Worm (Caenorhabditis elegans) whole organism, L2 larva: Measurements from ENCODE around the gene ilys-2.

Experiments used
- C34F6.9 ChIP-seq: fragments of 150-350 bp; optimal IDR thresholded peaks from 2 replicates; lab custom pipeline; 2014; ENCODE audit warnings: missing biosample characterization, missing genetic modification characterization
- F13H6.1 ChIP-seq: sonication (generic microtip); optimal IDR thresholded peaks from 2 replicates; lab custom pipeline; 2016; ENCODE audit warnings: missing genetic modification characterization, missing compliant biosample characterization
- R02D3.7 ChIP-seq: fragments of 150-350 bp; optimal IDR thresholded peaks from 2 replicates; lab custom pipeline; 2014; ENCODE audit warnings: missing biosample characterization, missing genetic modification characterization
- Y55F3AM.14 ChIP-seq: fragments of 200-800 bp; sonication (Bioruptor generic); optimal IDR thresholded peaks from 2 replicates; lab custom pipeline; 2018; ENCODE audit warnings: mild to moderate bottlenecking, missing genetic modification characterization, missing compliant biosample characterization
- alr-1 ChIP-seq: fragments of 150-350 bp; optimal IDR thresholded peaks from 2 replicates; lab custom pipeline; 2014; ENCODE audit warnings: missing biosample characterization, missing genetic modification characterization
- aly-2 ChIP-seq: fragments of 150-350 bp; optimal IDR thresholded peaks from 2 replicates; lab custom pipeline; 2014; ENCODE audit warnings: missing biosample characterization, missing genetic modification characterization
- crh-2 ChIP-seq: sonication (generic microtip); optimal IDR thresholded peaks from 2 replicates; lab custom pipeline; 2017; ENCODE audit warnings: missing biosample characterization, missing genetic modification characterization
- egl-27 ChIP-seq: sonication (generic microtip); optimal IDR thresholded peaks from 3 replicates; lab custom pipeline; 2017; ENCODE audit warnings: missing biosample characterization, missing genetic modification reagents, missing genetic modification characterization
- elt-1 ChIP-seq: fragments of 150-350 bp; optimal IDR thresholded peaks from 2 replicates; lab custom pipeline; 2014; ENCODE audit warnings: missing biosample characterization, missing genetic modification characterization
- elt-3 ChIP-seq: sonication (generic microtip); optimal IDR thresholded peaks from 2 replicates; lab custom pipeline; 2017; ENCODE audit warnings: missing biosample characterization, missing genetic modification characterization
- fos-1 ChIP-seq: fragments of 150-350 bp; optimal IDR thresholded peaks from 2 replicates; lab custom pipeline; 2014; ENCODE audit warnings: missing biosample characterization, missing genetic modification characterization
- lin-11 ChIP-seq: fragments of 150-350 bp; sonication (generic microtip); optimal IDR thresholded peaks from 2 replicates; lab custom pipeline; 2014; ENCODE audit warnings: missing biosample characterization, missing genetic modification characterization, inconsistent platforms, mixed read lengths
- lin-13 ChIP-seq: fragments of 150-350 bp; optimal IDR thresholded peaks from 2 replicates; lab custom pipeline; 2014; ENCODE audit warnings: missing biosample characterization, missing genetic modification reagents, missing genetic modification characterization
- lin-39 ChIP-seq: fragments of 150-350 bp; optimal IDR thresholded peaks from 2 replicates; lab custom pipeline; 2014; ENCODE audit warnings: missing biosample characterization, missing genetic modification reagents, missing genetic modification characterization
- lsy-2 ChIP-seq, 2 experiments: fragments of 150-350 bp in 1 of 2; sonication (generic microtip) in 1 of 2; optimal IDR thresholded peaks; 2 replicates each; lab custom pipeline; 2014 to 2017; ENCODE audit warnings: missing biosample characterization in 2 of 2, missing genetic modification characterization in 2 of 2
- mdl-1 ChIP-seq, 2 experiments: fragments of 150-350 bp in 1 of 2; sonication (generic microtip) in 1 of 2; optimal IDR thresholded peaks; 2 replicates each; lab custom pipeline; 2017; ENCODE audit warnings: missing biosample characterization in 2 of 2, missing genetic modification characterization in 2 of 2
- nhr-10 ChIP-seq: sonication (generic microtip); optimal IDR thresholded peaks from 2 replicates; lab custom pipeline; 2017; ENCODE audit warnings: missing biosample characterization, missing genetic modification characterization
- nhr-11 ChIP-seq: fragments of 150-350 bp; optimal IDR thresholded peaks from 2 replicates; lab custom pipeline; 2014; ENCODE audit warnings: missing biosample characterization, missing genetic modification characterization
- nhr-12 ChIP-seq: fragments of 150-350 bp; optimal IDR thresholded peaks from 2 replicates; lab custom pipeline; 2014; ENCODE audit warnings: missing biosample characterization, missing genetic modification characterization
- nhr-21 ChIP-seq: fragments of 150-350 bp; optimal IDR thresholded peaks from 2 replicates; lab custom pipeline; 2014; ENCODE audit warnings: missing biosample characterization, missing genetic modification characterization
- nhr-237 ChIP-seq: fragments of 150-350 bp; optimal IDR thresholded peaks from 2 replicates; lab custom pipeline; 2014; ENCODE audit warnings: missing biosample characterization, missing genetic modification characterization
- nhr-25 ChIP-seq: fragments of 150-350 bp; sonication (generic microtip); optimal IDR thresholded peaks from 3 replicates; lab custom pipeline; 2014; ENCODE audit warnings: missing biosample characterization, missing genetic modification characterization
- nhr-6 ChIP-seq: fragments of 150-350 bp; optimal IDR thresholded peaks from 2 replicates; lab custom pipeline; 2014; ENCODE audit warnings: missing biosample characterization, missing genetic modification characterization
- nhr-77 ChIP-seq: fragments of 150-350 bp; optimal IDR thresholded peaks from 2 replicates; lab custom pipeline; 2014; ENCODE audit warnings: missing biosample characterization, missing genetic modification characterization
- peb-1 ChIP-seq: fragments of 150-350 bp; optimal IDR thresholded peaks from 2 replicates; lab custom pipeline; 2014; ENCODE audit warnings: missing biosample characterization, missing genetic modification characterization
- sem-4 ChIP-seq: fragments of 150-350 bp; optimal IDR thresholded peaks from 2 replicates; lab custom pipeline; 2014; ENCODE audit warnings: missing biosample characterization, missing genetic modification reagents, missing genetic modification characterization
- sma-3 ChIP-seq: sonication (generic microtip); optimal IDR thresholded peaks from 2 replicates; lab custom pipeline; 2016; ENCODE audit warnings: missing genetic modification reagents, missing genetic modification characterization, missing compliant biosample characterization
- sma-9 ChIP-seq, 2 experiments: fragments of 150-350 bp in 1 of 2; sonication (generic microtip) in 1 of 2; optimal IDR thresholded peaks; 2 replicates each; lab custom pipeline; 2014 to 2016; ENCODE audit warnings: missing genetic modification characterization in 2 of 2, mild to moderate bottlenecking in 1 of 2, missing biosample characterization in 1 of 2, missing compliant biosample characterization in 1 of 2, missing genetic modification reagents in 1 of 2, moderate library complexity in 1 of 2
- snpc-4 ChIP-seq: fragments of 150-350 bp; optimal IDR thresholded peaks from 2 replicates; lab custom pipeline; 2014; ENCODE audit warnings: missing biosample characterization, missing genetic modification characterization
- unc-55 ChIP-seq: fragments of 150-350 bp; sonication (generic microtip); optimal IDR thresholded peaks from 3 replicates; lab custom pipeline; 2014; ENCODE audit warnings: missing biosample characterization, missing genetic modification reagents, missing genetic modification characterization
- unc-62 ChIP-seq: fragments of 150-350 bp; optimal IDR thresholded peaks from 2 replicates; lab custom pipeline; 2014; ENCODE audit warnings: missing biosample characterization, missing genetic modification reagents, missing genetic modification characterization
- ztf-1 ChIP-seq: fragments of 200-800 bp; sonication (Bioruptor generic); conservative IDR thresholded peaks from 2 replicates; pipeline ENCODE4 v1.3.6; 2022; ENCODE audit warnings: missing genetic modification characterization, missing compliant biosample characterization
- ztf-11 ChIP-seq: sonication (generic microtip); optimal IDR thresholded peaks from 2 replicates; lab custom pipeline; 2017; ENCODE audit warnings: missing biosample characterization, missing genetic modification characterization
- ztf-4 ChIP-seq: fragments of 150-350 bp; optimal IDR thresholded peaks from 2 replicates; lab custom pipeline; 2014; ENCODE audit warnings: missing biosample characterization, missing genetic modification characterization

The ilys-2 gene

DNA sequence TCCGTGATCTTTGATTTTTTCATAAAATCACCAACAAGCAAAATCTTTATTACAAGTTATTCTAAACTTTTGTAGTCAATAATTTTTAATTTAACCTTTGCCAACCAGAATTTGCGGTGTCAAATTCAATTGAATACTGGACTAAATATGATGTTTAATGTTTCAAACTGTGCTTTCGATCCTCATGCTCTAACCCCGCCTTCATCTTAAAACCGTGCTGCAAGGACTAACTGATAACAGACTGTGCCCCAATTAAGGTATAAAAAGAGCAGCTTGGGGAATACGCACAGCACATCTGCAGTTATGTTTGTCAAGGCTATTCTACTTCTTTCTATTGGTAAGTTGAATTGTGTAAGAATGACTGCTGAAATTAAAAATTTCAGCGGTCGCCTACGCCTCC, at the start of gene ilys-2:
Gene ilys-2, plus strand, starts transcription at position 301 of the 400 bp plus-strand sequence.
- TF ChIP-seq sem-4 (tag; lab: Kevin White, UChicago) = no peak
- no peak for TF ChIP-seq nhr-77
- no peak for TF ChIP-seq egl-27
- TF ChIP-seq, all 48 proteins: peak for 0

DNA sequence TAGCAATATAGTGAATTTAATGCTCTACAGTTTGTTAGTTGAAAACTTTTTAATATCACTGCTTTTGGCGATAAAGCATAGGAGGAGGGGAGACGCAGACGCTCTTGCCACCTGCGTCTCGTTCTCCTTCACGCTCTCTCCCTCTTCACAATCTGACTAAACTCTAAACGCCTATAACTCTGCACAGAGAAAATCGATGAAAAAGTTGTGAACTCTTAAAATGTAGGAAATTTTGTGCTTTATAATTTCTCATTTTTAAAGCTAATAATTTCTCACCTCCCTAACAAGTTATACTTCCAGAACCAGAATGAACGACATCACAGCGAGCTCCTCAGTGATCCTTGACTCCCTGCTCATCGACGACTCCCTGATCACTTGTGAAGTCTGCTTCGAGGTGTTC, 34.8 kb upstream of the ilys-2 start, which contains the start of gene C45G7.4:
Gene C45G7.4, plus strand, starts transcription at position 301 of the 400 bp plus-strand sequence.
- TF ChIP-seq nhr-25 (tag; lab: Kevin White, UChicago) = no peak
- no peak for TF ChIP-seq nhr-12
- TF ChIP-seq lin-11 (tag; lab: Kevin White, UChicago) = no peak

DNA sequence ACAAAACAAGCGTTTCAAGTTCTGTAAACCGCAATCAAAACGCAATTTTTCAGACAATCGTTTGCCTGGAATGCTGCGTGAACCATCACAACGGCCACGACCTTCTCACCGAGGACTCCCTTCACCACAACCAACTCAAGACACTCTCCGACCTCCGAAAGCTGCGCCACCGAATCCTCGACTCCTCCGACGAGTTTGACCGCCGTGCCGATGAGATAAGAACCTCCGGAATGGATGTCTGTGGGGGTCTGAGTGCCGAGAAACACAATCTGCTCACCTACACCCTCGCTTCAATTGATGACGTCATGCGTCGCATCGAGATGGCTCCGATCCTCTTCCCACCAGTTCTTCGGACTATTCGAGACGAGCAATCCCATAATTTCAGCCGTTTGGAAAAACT, 33.1 kb upstream of the ilys-2 start:
- TF ChIP-seq peb-1 (tag; lab: Kevin White, UChicago) (no peak), lin-13 (no peak), R02D3.7 (tag; lab: Kevin White, UChicago) (no peak)

DNA sequence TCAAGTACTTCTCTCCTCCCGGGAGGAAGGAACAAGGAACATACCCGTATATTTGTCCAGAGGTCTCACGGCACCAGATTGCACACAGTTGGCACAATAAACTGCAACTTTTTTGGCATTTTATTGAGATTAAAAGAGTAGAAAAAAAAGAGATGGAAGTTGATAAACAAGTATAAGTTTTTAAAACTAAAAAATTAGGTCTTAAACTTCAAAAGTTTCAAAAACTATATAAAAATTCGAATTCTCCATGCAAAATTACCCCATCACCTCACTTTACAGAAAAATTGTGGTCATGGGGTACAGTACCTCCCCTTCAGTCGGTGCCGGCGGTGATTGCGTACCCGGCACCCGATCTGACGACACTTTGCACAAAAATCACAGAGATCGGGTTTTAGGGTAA, 16.2 kb upstream of the ilys-2 start, which contains the start of gene C45G7.13:
Gene C45G7.13, minus strand, starts transcription at position 101 of the 400 bp plus-strand sequence.
- TF ChIP-seq nhr-25 (tag; lab: Kevin White, UChicago) = no peak
- no peak for TF ChIP-seq lin-11 (tag; lab: Kevin White, UChicago)
- TF ChIP-seq fos-1 (tag; lab: Kevin White, UChicago) = no peak
- no peak for TF ChIP-seq elt-3 (tag; lab: Kevin White, UChicago)
- no peak for TF ChIP-seq nhr-77
- TF ChIP-seq crh-2 (tag; lab: Kevin White, UChicago) = no peak
- no peak for TF ChIP-seq nhr-11 (tag; lab: Kevin White, UChicago)
- TF ChIP-seq F13H6.1 (tag; lab: Kevin White, UChicago) = no peak
- TF ChIP-seq unc-55 (GFP tag; lab: Kevin White, UChicago) = no peak
- no peak for TF ChIP-seq nhr-6 (tag; lab: Kevin White, UChicago)
- TF ChIP-seq elt-1 (tag; lab: Kevin White, UChicago) = no peak
- TF ChIP-seq nhr-10 = no peak
- no peak for TF ChIP-seq C34F6.9 (tag; lab: Kevin White, UChicago)
- no peak for TF ChIP-seq lin-39
- TF ChIP-seq lsy-2 (tag; optimal IDR thresholded peaks at IDR 0.05; lab: Kevin White, UChicago) = no peak
- no peak for TF ChIP-seq R02D3.7 (tag; lab: Kevin White, UChicago)
- TF ChIP-seq alr-1 (tag; lab: Kevin White, UChicago) = no peak
- TF ChIP-seq snpc-4 (tag; lab: Kevin White, UChicago) = no peak
- TF ChIP-seq mdl-1 (tag; optimal IDR thresholded peaks at IDR 0.05; lab: Kevin White, UChicago) = no peak

DNA sequence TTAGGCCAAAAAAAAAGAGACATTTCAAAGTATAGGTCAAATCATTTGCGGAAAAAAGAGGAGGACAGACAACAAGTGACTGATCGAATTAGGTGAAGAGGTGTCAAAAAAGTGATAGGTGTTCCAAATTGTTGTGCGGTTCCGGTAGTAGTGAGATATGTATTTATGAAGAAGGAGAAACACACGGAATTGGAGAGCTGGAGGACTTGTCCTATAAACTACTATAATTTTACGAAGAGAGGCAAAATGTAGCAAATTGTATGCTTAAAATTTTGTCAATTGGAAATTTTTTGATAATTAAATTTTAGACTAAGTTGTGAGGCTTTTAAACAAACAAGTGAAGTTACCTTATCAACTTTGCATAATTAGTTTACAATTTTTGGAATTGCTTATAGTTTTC, 15.8 kb upstream of the ilys-2 start:
- TF ChIP-seq egl-27 (no peak), unc-62 (no peak), nhr-25 (tag; lab: Kevin White, UChicago) (no peak), Y55F3AM.14 (GFP tag; lab: Kevin White, UChicago) (no peak), nhr-21 (tag; lab: Kevin White, UChicago) (no peak), aly-2 (tag; lab: Kevin White, UChicago) (no peak), alr-1 (tag; lab: Kevin White, UChicago) (no peak), peb-1 (tag; lab: Kevin White, UChicago) (no peak), ztf-11 (tag; lab: Kevin White, UChicago) (no peak), ztf-4 (tag; lab: Kevin White, UChicago) (no peak), nhr-237 (tag; lab: Kevin White, UChicago) (no peak), sma-9 (GFP tag; optimal IDR thresholded peaks at IDR 0.05; lab: Kevin White, UChicago) (no peak), sma-9 (tag; optimal IDR thresholded peaks at IDR 0.05; lab: Kevin White, UChicago) (no peak), nhr-12 (no peak), ztf-1 (no peak), sem-4 (tag; lab: Kevin White, UChicago) (no peak), sma-3 (GFP tag; lab: Kevin White, UChicago) (no peak), unc-55 (GFP tag; lab: Kevin White, UChicago) (no peak)
